Worm (Caenorhabditis elegans) whole organism, L1 larva: ENCODE results near the gene B0280.2.

Experiments used
- blmp-1 ChIP-seq: fragments of 150-350 bp; optimal IDR thresholded peaks from 2 replicates; lab custom pipeline; 2014; ENCODE audit warnings: missing biosample characterization, missing genetic modification characterization
- ceh-82 ChIP-seq, 3 experiments: fragments of 150-350 bp in 1 of 3; sonication (generic microtip) in 2 of 3; optimal IDR thresholded peaks; 2 replicates each; lab custom pipeline; 2014 to 2017; ENCODE audit warnings: missing biosample characterization in 3 of 3, missing genetic modification characterization in 3 of 3
- egl-27 ChIP-seq, 2 experiments: fragments of 150-350 bp in 1 of 2; sonication (generic microtip); optimal IDR thresholded peaks; 3 replicates each; lab custom pipeline; 2017 to 2018; ENCODE audit warnings: missing biosample characterization in 2 of 2, missing genetic modification characterization in 2 of 2, missing genetic modification reagents in 2 of 2
- lin-35 ChIP-seq, 2 experiments: fragments of 150-350 bp; optimal IDR thresholded peaks; 2 replicates each; lab custom pipeline; 2014; ENCODE audit warnings: missing biosample characterization in 2 of 2, missing genetic modification characterization in 2 of 2, missing genetic modification reagents in 2 of 2
- mdl-1 ChIP-seq, 2 experiments: fragments of 150-350 bp; optimal IDR thresholded peaks; 2 replicates each; lab custom pipeline; 2014 to 2017; ENCODE audit warnings: missing biosample characterization in 2 of 2, missing genetic modification characterization in 2 of 2, inconsistent platforms in 1 of 2
- mep-1 ChIP-seq: fragments of 150-350 bp; optimal IDR thresholded peaks from 2 replicates; lab custom pipeline; 2014; ENCODE audit warnings: missing biosample characterization, missing genetic modification characterization
- nhr-28 ChIP-seq: fragments of 150-350 bp; optimal IDR thresholded peaks from 2 replicates; lab custom pipeline; 2014; ENCODE audit warnings: missing biosample characterization, missing genetic modification characterization
- rnt-1 ChIP-seq: sonication (generic microtip); optimal IDR thresholded peaks from 2 replicates; lab custom pipeline; 2016; ENCODE audit warnings: mild to moderate bottlenecking, missing genetic modification characterization, moderate library complexity, missing compliant biosample characterization
- skn-1 ChIP-seq: fragments of 150-350 bp; optimal IDR thresholded peaks from 2 replicates; lab custom pipeline; 2014; ENCODE audit warnings: missing biosample characterization, missing genetic modification characterization
- sox-4 ChIP-seq: sonication (generic microtip); optimal IDR thresholded peaks from 2 replicates; lab custom pipeline; 2016; ENCODE audit warnings: missing genetic modification characterization, missing compliant biosample characterization
- tbx-2 ChIP-seq: sonication (generic microtip); optimal IDR thresholded peaks from 2 replicates; lab custom pipeline; 2016; ENCODE audit warnings: missing genetic modification characterization, missing compliant biosample characterization
- zip-4 ChIP-seq: fragments of 200-800 bp; sonication (Bioruptor generic); optimal IDR thresholded peaks from 2 replicates; lab custom pipeline; 2018; ENCODE audit warnings: mild to moderate bottlenecking, missing genetic modification characterization, moderate library complexity, missing compliant biosample characterization

ce11 chrIII:7154526-7154925 is 30.1 kb downstream of the B0280.2 start:
- TF ChIP-seq lin-35 (GFP tag; optimal IDR thresholded peaks at IDR 0.05; lab: Kevin White, UChicago) (no peak), blmp-1 (tag; lab: Kevin White, UChicago) (peak; percentile 3), nhr-28 (tag; lab: Kevin White, UChicago) (no peak), mep-1 (tag; lab: Kevin White, UChicago) (no peak), egl-27 (tag; optimal IDR thresholded peaks at IDR 0.05; lab: Kevin White, UChicago) (no peak), mdl-1 (tag; optimal IDR thresholded peaks at IDR 0.05; lab: Kevin White, UChicago) (no peak), tbx-2 (no peak), ceh-82 (tag; optimal IDR thresholded peaks at IDR 0.05; lab: Kevin White, UChicago) (no peak), sox-4 (tag; lab: Kevin White, UChicago) (no peak), rnt-1 (tag; lab: Kevin White, UChicago) (no peak), skn-1 (tag; lab: Kevin White, UChicago) (no peak), zip-4 (GFP tag; lab: Kevin White, UChicago) (no peak)
